Worm (Caenorhabditis elegans): ENCODE data around the gene C54D10.4.

DNA sequence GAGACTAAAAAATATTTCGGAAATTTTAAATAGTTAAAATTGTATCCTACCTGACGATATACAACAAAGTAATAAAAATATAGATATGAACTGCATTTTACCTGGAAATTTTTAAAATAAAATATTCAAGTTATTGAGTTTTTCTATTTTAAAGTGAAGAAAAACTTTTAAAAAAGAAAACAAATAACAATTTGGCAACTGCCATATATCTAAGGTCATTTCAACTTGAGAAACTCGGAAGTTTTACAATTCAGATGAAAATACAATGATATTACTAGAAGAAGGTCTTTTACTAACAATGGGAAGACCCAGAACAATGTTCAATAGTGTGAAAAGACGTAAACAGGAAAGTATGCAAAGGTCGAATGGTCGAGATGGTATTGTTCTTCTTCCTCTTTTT is 29.2 kb upstream of the C54D10.4 start, which contains the start of gene C54D10.10:
- TF ChIP-seq ceh-36 (tag; optimal IDR thresholded peaks at IDR 0.05) (no peak), B0310.2 (tag; optimal IDR thresholded peaks at IDR 0.05) (no peak), ama-1 (optimal IDR thresholded peaks at IDR 0.05) (no peak), ceh-13 (GFP tag; optimal IDR thresholded peaks at IDR 0.05) (no peak), scrt-1 (GFP tag; IDR thresholded peaks at IDR 0.05) (no peak), ets-7 (tag; optimal IDR thresholded peaks at IDR 0.05) (no peak), hnd-1 (tag; optimal IDR thresholded peaks at IDR 0.05) (no peak), hmbx-1 (tag; optimal IDR thresholded peaks at IDR 0.05) (no peak), F13C5.2 (tag; optimal IDR thresholded peaks at IDR 0.05) (no peak)

Data from whole organism, early embryonic.